Fruit fly (Drosophila melanogaster) whole organism, wandering third instar larva: Measurements from ENCODE around the gene mRpL38.

Experiments
- CG32264 ChIP-seq: fragments of 200-800 bp; sonication (Bioruptor generic); optimal IDR thresholded peaks from 2 replicates; lab custom pipeline; 2016; ENCODE audit warnings: missing biosample characterization, missing genetic modification characterization
- GATAd ChIP-seq: sonication (Bioruptor generic); optimal IDR thresholded peaks from 2 replicates; lab custom pipeline; 2016; ENCODE audit warnings: missing biosample characterization, missing genetic modification characterization
- Mio ChIP-seq: sonication (Bioruptor generic); optimal IDR thresholded peaks from 2 replicates; lab custom pipeline; 2016; ENCODE audit warnings: missing biosample characterization, missing genetic modification characterization
- Rel ChIP-seq, 2 experiments: fragments of 200-800 bp; sonication (Bioruptor generic) in 1 of 2; optimal IDR thresholded peaks; 2 replicates in 1 of 2; 3 replicates in 1 of 2; lab custom pipeline; 2016 to 2019; ENCODE audit warnings: mild to moderate bottlenecking in 2 of 2, missing biosample characterization in 2 of 2, missing genetic modification characterization in 2 of 2, moderate library complexity in 1 of 2
- dmrt93B ChIP-seq: fragments of 200-800 bp; sonication (Bioruptor generic); optimal IDR thresholded peaks from 2 replicates; lab custom pipeline; 2018; ENCODE audit warnings: missing biosample characterization, mild to moderate bottlenecking, missing genetic modification characterization
- dsf ChIP-seq: sonication (Bioruptor generic); optimal IDR thresholded peaks from 2 replicates; lab custom pipeline; 2016; ENCODE audit warnings: missing biosample characterization, missing genetic modification characterization, borderline replicate concordance
- foxo ChIP-seq, 2 experiments: fragments of 200-800 bp; sonication (Bioruptor generic); optimal IDR thresholded peaks; 2 replicates in 1 of 2; 3 replicates in 1 of 2; lab custom pipeline; 2016 to 2017; ENCODE audit warnings: missing biosample characterization in 2 of 2, missing genetic modification characterization in 2 of 2
- fru ChIP-seq: fragments of 200-800 bp; sonication (Bioruptor generic); optimal IDR thresholded peaks from 3 replicates; lab custom pipeline; 2016; ENCODE audit warnings: missing biosample characterization, mild to moderate bottlenecking, missing genetic modification characterization
- h ChIP-seq: fragments of 200-800 bp; sonication (Bioruptor generic); optimal IDR thresholded peaks from 3 replicates; lab custom pipeline; 2016; ENCODE audit warnings: missing biosample characterization, mild to moderate bottlenecking, missing genetic modification characterization
- pan ChIP-seq: fragments of >200 bp; optimal IDR thresholded peaks from 2 replicates; lab custom pipeline; 2017
- woc ChIP-seq: sonication (Bioruptor generic); optimal IDR thresholded peaks from 2 replicates; lab custom pipeline; 2016; ENCODE audit warnings: missing biosample characterization, mild to moderate bottlenecking, missing genetic modification characterization

- no peak for TF ChIP-seq GATAd (GFP tag; lab: Kevin White, UChicago)
- TF ChIP-seq Mio (GFP tag; lab: Kevin White, UChicago), result no peak
- TF ChIP-seq pan, result no peak
- TF ChIP-seq foxo (GFP tag; optimal IDR thresholded peaks at IDR 0.05; lab: Kevin White, UChicago), result no peak
- TF ChIP-seq Rel (GFP tag; optimal IDR thresholded peaks at IDR 0.05; lab: Kevin White, UChicago), result no peak
- TF ChIP-seq Rel (tag; optimal IDR thresholded peaks at IDR 0.05; lab: Kevin White, UChicago), result no peak
- TF ChIP-seq dsf, result no peak
- no peak for TF ChIP-seq h (GFP tag; lab: Kevin White, UChicago)
- TF ChIP-seq CG32264 (GFP tag; lab: Kevin White, UChicago), result no peak
- no peak for TF ChIP-seq woc (GFP tag; lab: Kevin White, UChicago)
- no peak for TF ChIP-seq fru (GFP tag; lab: Kevin White, UChicago)
- TF ChIP-seq dmrt93B (GFP tag; lab: Kevin White, UChicago), result no peak
Observed at dm6 chrX:14277435-14277834, 51.3 kb downstream of the mRpL38 start, which contains the start of gene Muc12Ea.
